Fruit fly (Drosophila melanogaster): ENCODE data around the gene CG18789.

The CG18789 gene

dm6 chr2L:12026458-12027431 lies 31.5 kb upstream of the CG18789 start (continued):
- TF ChIP-seq Myb (GFP tag; optimal IDR thresholded peaks at IDR 0.05) (peak; percentile 23), lab (GFP tag; optimal IDR thresholded peaks at IDR 0.05) (no peak), CG12236 (GFP tag; optimal IDR thresholded peaks at IDR 0.05) (no peak), Hmr (GFP tag; optimal IDR thresholded peaks at IDR 0.05) (peak; percentile 64), ERR (GFP tag; optimal IDR thresholded peaks at IDR 0.05) (no peak), CG6175 (GFP tag; IDR thresholded peaks at IDR 0.05) (peak; percentile 42; the same call in 1 of the 3 replicates), corto (GFP tag; optimal IDR thresholded peaks at IDR 0.05) (peak; percentile 22), D (optimal IDR thresholded peaks at IDR 0.05) (no peak), D (GFP tag; optimal IDR thresholded peaks at IDR 0.05) (peak; percentile 67), Xbp1 (GFP tag; optimal IDR thresholded peaks at IDR 0.05) (peak; percentile 61), lov (optimal IDR thresholded peaks at IDR 0.05) (no peak), lov (GFP tag; IDR thresholded peaks at IDR 0.05) (0 out of 3 replicates have a peak, but pooled peaks have one; percentile 14), HHEX (GFP tag; optimal IDR thresholded peaks at IDR 0.05) (peak; percentile 60), CG2875 (GFP tag; optimal IDR thresholded peaks at IDR 0.05) (no peak), dan (GFP tag; IDR thresholded peaks at IDR 0.05) (no peak), cg (GFP tag; optimal IDR thresholded peaks at IDR 0.05) (no peak), fd102C (GFP tag; optimal IDR thresholded peaks at IDR 0.05) (no peak), CG17802 (tag; optimal IDR thresholded peaks at IDR 0.05) (peak; percentile 0), ac (GFP tag; optimal IDR thresholded peaks at IDR 0.05) (no peak), mam (GFP tag; optimal IDR thresholded peaks at IDR 0.05) (no peak), Awh (GFP tag; IDR thresholded peaks at IDR 0.05) (peak; percentile 52), CG3838 (GFP tag; optimal IDR thresholded peaks at IDR 0.05) (no peak), slbo (GFP tag; IDR thresholded peaks at IDR 0.05) (peak; percentile 63), wdn (GFP tag; IDR thresholded peaks at IDR 0.05) (no peak), CG34224 (GFP tag; IDR thresholded peaks at IDR 0.05; ENCODE audit: partially characterized antibody) (no peak), maf-S (GFP tag; optimal IDR thresholded peaks at IDR 0.05) (no peak), CG32532 (GFP tag; IDR thresholded peaks at IDR 0.05) (peak; percentile 53), CG6272 (GFP tag; IDR thresholded peaks at IDR 0.05) (peak; percentile 24; the same call in 1 of the 2 replicates), H2.0 (GFP tag; IDR thresholded peaks at IDR 0.05) (peak; percentile 52), CG12942 (GFP tag; optimal IDR thresholded peaks at IDR 0.05) (no peak), h (optimal IDR thresholded peaks at IDR 0.05) (no peak), CG17328 (GFP tag; IDR thresholded peaks at IDR 0.05) (peak; percentile 47; the same call in 1 of the 2 replicates), CG1602 (GFP tag; optimal IDR thresholded peaks at IDR 0.05) (peak; percentile 68), yki (optimal IDR thresholded peaks at IDR 0.05) (no peak), NK7.1 (GFP tag; optimal IDR thresholded peaks at IDR 0.05) (no peak), CG8089 (GFP tag; optimal IDR thresholded peaks at IDR 0.05) (no peak), dpn (GFP tag; optimal IDR thresholded peaks at IDR 0.05) (peak in 1 of 2 experiments; percentile 40), Hr3 (GFP tag; optimal IDR thresholded peaks at IDR 0.05) (peak; percentile 56), Ets97D (GFP tag; optimal IDR thresholded peaks at IDR 0.05) (no peak), Doc3 (GFP tag; IDR thresholded peaks at IDR 0.05; ENCODE audit: partially characterized antibody) (0 out of 3 replicates have a peak, but pooled peaks have one; percentile 21), HmgZ (tag; optimal IDR thresholded peaks at IDR 0.05) (no peak), insv (GFP tag; optimal IDR thresholded peaks at IDR 0.05) (no peak), tgo (GFP tag; IDR thresholded peaks at IDR 0.05) (peak; percentile 55), sc (optimal IDR thresholded peaks at IDR 0.05) (no peak), sc (GFP tag; optimal IDR thresholded peaks at IDR 0.05) (peak; percentile 60), usp (GFP tag; optimal IDR thresholded peaks at IDR 0.05) (no peak), CkIIα-i1 (GFP tag; IDR thresholded peaks at IDR 0.05) (no peak), wor (GFP tag; IDR thresholded peaks at IDR 0.05) (no peak; the same call in 1 of the 2 replicates), danr (GFP tag; IDR thresholded peaks at IDR 0.05) (no peak; the same call in 1 of the 2 replicates), ase (GFP tag; IDR thresholded peaks at IDR 0.05) (peak; percentile 29; the same call in 1 of the 3 replicates), HLH3B (GFP tag; IDR thresholded peaks at IDR 0.05) (no peak)
